Fruit fly (Drosophila melanogaster): ENCODE results near the gene comm2.

The comm2 gene

DNA sequence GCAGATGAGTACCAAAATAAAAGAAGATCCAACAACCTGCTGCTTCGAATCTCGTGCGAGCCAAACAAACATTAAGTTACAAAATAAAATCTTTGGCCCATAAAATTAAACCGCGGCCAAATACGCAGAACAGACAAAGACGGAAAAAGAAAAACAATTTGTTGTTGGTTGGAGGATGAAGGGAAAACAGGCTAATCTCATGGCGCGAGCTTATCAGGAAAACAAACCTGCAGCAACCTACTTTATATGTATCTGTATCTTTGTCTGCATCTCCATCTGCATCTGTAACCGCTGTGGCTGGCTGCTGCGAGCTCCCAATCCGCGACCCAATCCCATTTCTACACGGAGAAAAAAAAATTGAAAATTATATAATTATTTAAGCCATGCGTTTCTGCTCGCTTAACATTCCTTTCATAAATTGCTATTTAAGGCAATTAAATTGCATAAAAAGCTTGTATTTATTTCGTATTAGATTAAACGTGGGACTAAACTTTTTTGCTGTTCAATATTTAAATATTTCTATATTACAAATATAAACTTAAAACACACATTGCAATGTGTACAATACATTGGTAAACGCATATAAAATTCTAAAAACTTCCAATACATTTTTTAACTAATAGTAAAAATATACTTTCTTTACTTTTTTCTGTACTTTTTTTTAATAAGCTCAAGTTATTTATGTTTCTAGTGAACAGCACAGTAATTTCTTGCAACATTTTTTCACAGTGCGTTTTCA lies 6.7 kb downstream of the comm2 start (continued):
- no peak for TF ChIP-seq CG15073 (GFP tag; optimal IDR thresholded peaks at IDR 0.05)
- TF ChIP-seq CG14710 (tag; optimal IDR thresholded peaks at IDR 0.05) = peak; percentile 72
- TF ChIP-seq CG7839 (tag; optimal IDR thresholded peaks at IDR 0.05) = peak; percentile 38
- no peak for TF ChIP-seq CG17568 (GFP tag; optimal IDR thresholded peaks at IDR 0.05)
- TF ChIP-seq Taf1 (GFP tag; IDR thresholded peaks at IDR 0.05) = no peak
- no peak for TF ChIP-seq Adf1 (GFP tag; IDR thresholded peaks at IDR 0.05)
- TF ChIP-seq Oaz (GFP tag; IDR thresholded peaks at IDR 0.05) = no peak
- peak; percentile 8 for TF ChIP-seq CG17385 (GFP tag; optimal IDR thresholded peaks at IDR 0.05)
- TF ChIP-seq CG8478 (optimal IDR thresholded peaks at IDR 0.05) = no peak
- TF ChIP-seq tio (GFP tag; optimal IDR thresholded peaks at IDR 0.05) = peak; percentile 54
- no peak for TF ChIP-seq Dek (tag; optimal IDR thresholded peaks at IDR 0.05)
- no peak for TF ChIP-seq CG1529 (GFP tag; optimal IDR thresholded peaks at IDR 0.05)
- TF ChIP-seq fu2 (GFP tag; optimal IDR thresholded peaks at IDR 0.05) = no peak
- peak; percentile 21 for TF ChIP-seq trh (GFP tag; optimal IDR thresholded peaks at IDR 0.05)
- TF ChIP-seq CG10267 (tag; optimal IDR thresholded peaks at IDR 0.05) = peak; percentile 55
- no peak for TF ChIP-seq Lhr (GFP tag; optimal IDR thresholded peaks at IDR 0.05)
- TF ChIP-seq oc (tag; optimal IDR thresholded peaks at IDR 0.05) = no peak
- TF ChIP-seq ap (GFP tag; IDR thresholded peaks at IDR 0.05) = no peak
- peak; percentile 36 for TF ChIP-seq grau (tag; optimal IDR thresholded peaks at IDR 0.05)
- no peak for TF ChIP-seq CG6272 (GFP tag; IDR thresholded peaks at IDR 0.05)
- no peak for TF ChIP-seq Trl (optimal IDR thresholded peaks at IDR 0.05)
- TF ChIP-seq Trl (GFP tag; optimal IDR thresholded peaks at IDR 0.05) = no peak
- TF ChIP-seq Six4 (GFP tag; optimal IDR thresholded peaks at IDR 0.05) = peak; percentile 3
- no peak for TF ChIP-seq CG9932 (GFP tag; IDR thresholded peaks at IDR 0.05)
- no peak for TF ChIP-seq onecut (GFP tag; IDR thresholded peaks at IDR 0.05)
- TF ChIP-seq E2f2 (GFP tag; IDR thresholded peaks at IDR 0.05) = no peak
- TF ChIP-seq trem (tag; optimal IDR thresholded peaks at IDR 0.05) = peak; percentile 35
- TF ChIP-seq Ptx1 (GFP tag; IDR thresholded peaks at IDR 0.05) = no peak
- TF ChIP-seq HLH3B (GFP tag; IDR thresholded peaks at IDR 0.05) = peak; percentile 1; the same call in 1 of the 2 replicates
- no peak for TF ChIP-seq Hr39 (optimal IDR thresholded peaks at IDR 0.05)
- no peak for TF ChIP-seq psq (GFP tag; optimal IDR thresholded peaks at IDR 0.05)
- no peak for TF ChIP-seq crp (GFP tag; optimal IDR thresholded peaks at IDR 0.05)
- no peak for TF ChIP-seq sim (GFP tag; IDR thresholded peaks at IDR 0.05)
- TF ChIP-seq abd-A (tag; optimal IDR thresholded peaks at IDR 0.05) = peak; percentile 46
- TF ChIP-seq CG14441 (GFP tag; IDR thresholded peaks at IDR 0.05) = no peak
- TF ChIP-seq CTCF (GFP tag; optimal IDR thresholded peaks at IDR 0.05) = no peak
- TF ChIP-seq CG4820 (GFP tag; optimal IDR thresholded peaks at IDR 0.05) = peak; percentile 20
- no peak for TF ChIP-seq CG6175 (GFP tag; IDR thresholded peaks at IDR 0.05)
- peak; percentile 0 for TF ChIP-seq run (tag; optimal IDR thresholded peaks at IDR 0.05)
- TF ChIP-seq CG17829 (tag; optimal IDR thresholded peaks at IDR 0.05) = peak; percentile 36
- TF ChIP-seq eyg (GFP tag; optimal IDR thresholded peaks at IDR 0.05) = no peak
- TF ChIP-seq CG12659 (GFP tag; optimal IDR thresholded peaks at IDR 0.05) = peak; percentile 8
- TF ChIP-seq Ada2b (GFP tag; IDR thresholded peaks at IDR 0.05) = no peak
- no peak for TF ChIP-seq ssp (GFP tag; IDR thresholded peaks at IDR 0.05)
- TF ChIP-seq Sox102F (GFP tag; optimal IDR thresholded peaks at IDR 0.05) = peak; percentile 60
- TF ChIP-seq E2f1 (GFP tag; IDR thresholded peaks at IDR 0.05) = no peak
- TF ChIP-seq h (optimal IDR thresholded peaks at IDR 0.05) = no peak
- TF ChIP-seq CG31388 (GFP tag; optimal IDR thresholded peaks at IDR 0.05) = no peak
- no peak for TF ChIP-seq Mrtf (GFP tag; IDR thresholded peaks at IDR 0.05)
- no peak for TF ChIP-seq slbo (GFP tag; IDR thresholded peaks at IDR 0.05)
- peak in 1 of 2 experiments; percentile 4 for TF ChIP-seq dpn (GFP tag; optimal IDR thresholded peaks at IDR 0.05)
- peak; percentile 39 for TF ChIP-seq CG8924 (tag; optimal IDR thresholded peaks at IDR 0.05)
- no peak for TF ChIP-seq Hr78 (GFP tag; optimal IDR thresholded peaks at IDR 0.05)
